Worm (Caenorhabditis elegans) whole organism, midembryonic: ENCODE measurements around the gene F02E8.4.

ENCODE experiments used
- T22C8.4 ChIP-seq: fragments of 200-800 bp; sonication (Bioruptor generic); IDR thresholded peaks from 2 replicates; pipeline ENCODE4 v1.3.6; 2022; ENCODE audit warnings: missing genetic modification characterization, missing compliant biosample characterization
- ref-1 ChIP-seq: fragments of 200-800 bp; sonication (Bioruptor generic); conservative IDR thresholded peaks from 2 replicates; pipeline ENCODE4 v1.3.6; 2022; ENCODE audit warnings: missing genetic modification reagents, missing genetic modification characterization, missing compliant biosample characterization
- ztf-29 ChIP-seq: fragments of 200-800 bp; sonication (Bioruptor generic); IDR thresholded peaks from 2 replicates; pipeline ENCODE4 v1.3.6; 2022; ENCODE audit warnings: missing genetic modification reagents, missing genetic modification characterization, missing compliant biosample characterization

- TF ChIP-seq T22C8.4 (GFP tag; lab: Robert Waterston, UW), result no peak
- no peak for TF ChIP-seq ref-1 (GFP tag; lab: Robert Waterston, UW)
- no peak for TF ChIP-seq ztf-29 (GFP tag; lab: Robert Waterston, UW)
These were observed 2.0 kb upstream of the F02E8.4 start for ce11 chrX:4451936-4452335.
